Worm (Caenorhabditis elegans): ENCODE measurements around the gene best-7.
"Not testable (repeated sequence)": the region's sequence is repeated elsewhere in the genome, so short reads cannot be mapped to it uniquely, and the experiment has no call there.

best-7 gene

DNA sequence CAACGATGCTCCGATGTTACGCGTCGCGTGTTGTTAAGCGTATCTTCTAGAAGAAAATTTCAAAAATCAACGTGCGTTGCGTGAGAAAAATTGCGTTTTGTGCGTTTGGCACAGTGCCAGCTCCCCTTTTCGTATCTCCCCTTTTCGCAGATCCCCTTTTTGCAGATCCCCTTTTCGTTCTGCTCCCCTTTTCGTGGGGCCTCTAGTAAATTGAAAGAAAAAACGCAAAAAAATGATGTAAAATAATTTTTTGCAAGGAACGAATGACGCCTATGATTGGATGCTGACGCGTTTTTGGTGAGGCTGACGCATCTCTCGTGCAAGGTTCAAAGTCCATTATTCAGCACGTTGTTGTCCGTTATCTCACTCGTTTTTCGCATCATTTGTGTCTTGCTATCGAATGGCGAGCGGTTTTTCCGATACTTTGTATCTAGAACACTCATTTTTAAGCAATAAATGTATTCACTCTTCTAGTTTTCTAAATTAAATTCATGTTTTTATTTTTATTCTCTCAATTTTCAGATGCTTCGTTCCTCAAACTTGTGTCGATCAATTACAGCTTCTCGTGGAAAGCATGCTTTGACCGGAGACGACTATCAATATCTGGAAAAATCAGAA, 50.9 kb downstream of the best-7 start, which contains the start of gene cpt-2:
TSS of gene cpt-2 (plus strand) at position 523 of the 618 bp plus-strand sequence.
- TF ChIP-seq unc-62 (GFP tag; optimal IDR thresholded peaks at IDR 0.05), result not testable (repeated sequence)

- no peak for TF ChIP-seq unc-62 (GFP tag; optimal IDR thresholded peaks at IDR 0.05)
Observed at ce11 chrIV:11178495-11178894, 51.6 kb downstream of the best-7 start, which contains the start of gene C08F8.9. Gene C08F8.9 (minus strand): TSS chrIV:11178595.

- TF ChIP-seq unc-62 (GFP tag; optimal IDR thresholded peaks at IDR 0.05), result no peak
Observed at ce11 chrIV:11176967-11177366, 53.1 kb downstream of the best-7 start, which contains the start of gene rap-3. Gene rap-3 (plus strand): TSS chrIV:11177267.

Data from whole organism, dauer.